Worm (Caenorhabditis elegans) whole organism, L1 larva: Measurements from ENCODE around the gene cdl-1.

Source experiments
- dsc-1 ChIP-seq: sonication (generic microtip); optimal IDR thresholded peaks from 2 replicates; lab custom pipeline; 2016; ENCODE audit warnings: mild to moderate bottlenecking, missing genetic modification characterization, missing compliant biosample characterization
- egl-27 ChIP-seq, 2 experiments: fragments of 150-350 bp in 1 of 2; sonication (generic microtip); optimal IDR thresholded peaks; 3 replicates each; lab custom pipeline; 2017 to 2018; ENCODE audit warnings: missing biosample characterization in 2 of 2, missing genetic modification characterization in 2 of 2, missing genetic modification reagents in 2 of 2
- elt-3 ChIP-seq, 6 experiments: fragments of 150-350 bp in 1 of 6; sonication (generic microtip); optimal IDR thresholded peaks; 2 replicates each; lab custom pipeline; 2017 to 2018; ENCODE audit warnings: missing biosample characterization in 6 of 6, missing genetic modification characterization in 6 of 6, inconsistent platforms in 1 of 6
- hlh-4 ChIP-seq: sonication (generic microtip); optimal IDR thresholded peaks from 2 replicates; lab custom pipeline; 2016; ENCODE audit warnings: mild to moderate bottlenecking, missing genetic modification characterization, missing compliant biosample characterization
- lin-13 ChIP-seq: fragments of 150-350 bp; optimal IDR thresholded peaks from 2 replicates; lab custom pipeline; 2014; ENCODE audit warnings: missing biosample characterization, missing genetic modification reagents, missing genetic modification characterization
- lin-15B ChIP-seq: fragments of 150-350 bp; sonication (generic microtip); optimal IDR thresholded peaks from 3 replicates; lab custom pipeline; 2014; ENCODE audit warnings: missing biosample characterization, missing genetic modification characterization
- lir-3 ChIP-seq: sonication (generic microtip); optimal IDR thresholded peaks from 2 replicates; lab custom pipeline; 2016; ENCODE audit warnings: mild to moderate bottlenecking, missing genetic modification characterization, moderate library complexity, missing compliant biosample characterization; ENCODE audit not compliant: poor library complexity
- mdl-1 ChIP-seq, 2 experiments: fragments of 150-350 bp; optimal IDR thresholded peaks; 2 replicates each; lab custom pipeline; 2014 to 2017; ENCODE audit warnings: missing biosample characterization in 2 of 2, missing genetic modification characterization in 2 of 2, inconsistent platforms in 1 of 2
- mep-1 ChIP-seq: fragments of 150-350 bp; optimal IDR thresholded peaks from 2 replicates; lab custom pipeline; 2014; ENCODE audit warnings: missing biosample characterization, missing genetic modification characterization
- snpc-4 ChIP-seq: fragments of 150-350 bp; optimal IDR thresholded peaks from 2 replicates; lab custom pipeline; 2014; ENCODE audit warnings: missing biosample characterization, missing genetic modification characterization
- snu-23 ChIP-seq: sonication (generic microtip); optimal IDR thresholded peaks from 2 replicates; lab custom pipeline; 2016; ENCODE audit warnings: missing genetic modification characterization, missing compliant biosample characterization
- unc-62 ChIP-seq: fragments of 150-350 bp; optimal IDR thresholded peaks from 2 replicates; lab custom pipeline; 2014; ENCODE audit warnings: missing biosample characterization, missing genetic modification reagents, missing genetic modification characterization

DNA sequence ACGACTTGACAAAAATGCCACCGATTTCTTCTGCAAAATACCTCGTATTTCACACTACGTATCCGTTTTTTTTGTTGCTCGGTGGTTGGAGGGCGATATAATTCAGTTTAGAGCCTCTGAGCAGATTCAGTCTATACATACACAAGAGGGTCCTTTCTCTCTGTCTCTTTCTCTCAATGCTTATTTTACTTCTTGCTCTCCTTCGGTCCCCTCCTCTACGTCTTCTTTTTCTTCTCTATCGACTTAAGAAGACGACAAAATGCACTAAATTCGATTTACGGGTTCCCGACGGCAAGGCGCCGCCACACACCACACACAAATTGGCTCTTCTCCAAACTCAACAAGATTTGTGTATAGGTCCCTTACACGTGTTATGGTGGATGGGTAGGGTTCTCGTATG, 26.3 kb upstream of the cdl-1 start:
- TF ChIP-seq lin-13 (GFP tag; lab: Kevin White, UChicago): no peak
- no peak for TF ChIP-seq dsc-1 (tag; lab: Kevin White, UChicago)
- TF ChIP-seq elt-3 (tag; optimal IDR thresholded peaks at IDR 0.05; lab: Kevin White, UChicago): no peak
- no peak for TF ChIP-seq snu-23
- no peak for TF ChIP-seq mep-1
- no peak for TF ChIP-seq lin-15B (tag; lab: Kevin White, UChicago)
- no peak for TF ChIP-seq snpc-4 (tag; lab: Kevin White, UChicago)
- TF ChIP-seq unc-62: no peak
- TF ChIP-seq lir-3 (tag; lab: Kevin White, UChicago): no peak
- TF ChIP-seq mdl-1 (tag; optimal IDR thresholded peaks at IDR 0.05; lab: Kevin White, UChicago): no peak
- TF ChIP-seq hlh-4 (tag; lab: Kevin White, UChicago): no peak
- no peak for TF ChIP-seq egl-27 (tag; optimal IDR thresholded peaks at IDR 0.05; lab: Kevin White, UChicago)
